Fruit fly (Drosophila melanogaster): ENCODE data around the gene Jasper.

Gene Jasper

dm6 chr3R:30071827-30072226 lies 19.5 kb downstream of the Jasper start (continued):
- TF ChIP-seq acj6 (GFP tag; optimal IDR thresholded peaks at IDR 0.05) (peak; percentile 37), CG16779 (tag; optimal IDR thresholded peaks at IDR 0.05) (no peak), Eip75B (GFP tag; optimal IDR thresholded peaks at IDR 0.05) (peak; percentile 34), Smox (GFP tag; optimal IDR thresholded peaks at IDR 0.05) (no peak), CG4318 (GFP tag; optimal IDR thresholded peaks at IDR 0.05) (no peak), CG11902 (GFP tag; optimal IDR thresholded peaks at IDR 0.05) (peak; percentile 11), CG34406 (GFP tag; optimal IDR thresholded peaks at IDR 0.05) (peak; percentile 5), cyc (GFP tag; optimal IDR thresholded peaks at IDR 0.05) (peak; percentile 40), Sox102F (GFP tag; optimal IDR thresholded peaks at IDR 0.05) (peak; percentile 36), Eip78C (GFP tag) (peak; percentile 75), Lpt (GFP tag; optimal IDR thresholded peaks at IDR 0.05) (no peak), Hr4 (GFP tag; optimal IDR thresholded peaks at IDR 0.05) (peak; percentile 37), CG3919 (GFP tag; optimal IDR thresholded peaks at IDR 0.05) (peak; percentile 43), Hr39 (GFP tag; optimal IDR thresholded peaks at IDR 0.05) (peak; percentile 48), eg (GFP tag; IDR thresholded peaks at IDR 0.05) (peak; percentile 75), fd59A (GFP tag; optimal IDR thresholded peaks at IDR 0.05) (no peak), CG31627 (GFP tag; optimal IDR thresholded peaks at IDR 0.05) (peak; percentile 44)

- TF ChIP-seq fd59A (GFP tag; optimal IDR thresholded peaks at IDR 0.05) (peak; percentile 46), achi (GFP tag; optimal IDR thresholded peaks at IDR 0.05) (peak; percentile 51), Sox14 (GFP tag; optimal IDR thresholded peaks at IDR 0.05) (peak; percentile 64), CG6792 (GFP tag; optimal IDR thresholded peaks at IDR 0.05) (peak; percentile 74), CG3919 (GFP tag; optimal IDR thresholded peaks at IDR 0.05) (peak; percentile 68), Sox102F (GFP tag; optimal IDR thresholded peaks at IDR 0.05) (peak; percentile 51), Hr4 (GFP tag; optimal IDR thresholded peaks at IDR 0.05) (peak; percentile 86), cyc (GFP tag; optimal IDR thresholded peaks at IDR 0.05) (peak; percentile 65), topi (GFP tag; optimal IDR thresholded peaks at IDR 0.05) (peak; percentile 53), svp (GFP tag) (peak; percentile 75), Hr39 (GFP tag; optimal IDR thresholded peaks at IDR 0.05) (peak; percentile 70), spab (GFP tag; optimal IDR thresholded peaks at IDR 0.05) (peak; percentile 36), CG8119 (GFP tag; IDR thresholded peaks at IDR 0.05) (peak; percentile 55; the same call in 2 of the 3 replicates), CG3032 (tag; optimal IDR thresholded peaks at IDR 0.05) (peak; percentile 48), ss (GFP tag; optimal IDR thresholded peaks at IDR 0.05) (peak; percentile 24 to 52), vri (GFP tag; optimal IDR thresholded peaks at IDR 0.05) (no peak), CG6808 (GFP tag; optimal IDR thresholded peaks at IDR 0.05) (peak; percentile 35), fd85E (GFP tag; optimal IDR thresholded peaks at IDR 0.05) (no peak), dsx (GFP tag; optimal IDR thresholded peaks at IDR 0.05; ENCODE audit: poor library complexity, severe bottlenecking) (peak; percentile 3), CG11294 (GFP tag; IDR thresholded peaks at IDR 0.05) (peak; percentile 24; the same call in 1 of the 2 replicates), lz (GFP tag; optimal IDR thresholded peaks at IDR 0.05) (peak; percentile 72), OdsH (GFP tag; optimal IDR thresholded peaks at IDR 0.05) (peak; percentile 72), CG6854 (GFP tag; optimal IDR thresholded peaks at IDR 0.05) (no peak), Hr38 (GFP tag; optimal IDR thresholded peaks at IDR 0.05) (no peak), Ets96B (tag; optimal IDR thresholded peaks at IDR 0.05) (peak; percentile 37), pdm3 (GFP tag; optimal IDR thresholded peaks at IDR 0.05) (peak; percentile 73), CG11902 (GFP tag; optimal IDR thresholded peaks at IDR 0.05) (peak; percentile 17), CG6276 (GFP tag; optimal IDR thresholded peaks at IDR 0.05) (peak; percentile 46), net (GFP tag; optimal IDR thresholded peaks at IDR 0.05) (peak; percentile 63), CG7368 (GFP tag; optimal IDR thresholded peaks at IDR 0.05) (peak; percentile 3), CG9139 (GFP tag; optimal IDR thresholded peaks at IDR 0.05) (no peak), Lpt (GFP tag; optimal IDR thresholded peaks at IDR 0.05) (peak; percentile 41), CG16779 (tag; optimal IDR thresholded peaks at IDR 0.05) (no peak), Ets21C (GFP tag; optimal IDR thresholded peaks at IDR 0.05) (peak; percentile 44), Smox (GFP tag; optimal IDR thresholded peaks at IDR 0.05) (no peak), CG8632 (GFP tag; optimal IDR thresholded peaks at IDR 0.05) (peak; percentile 62), Eip75B (GFP tag; optimal IDR thresholded peaks at IDR 0.05) (peak; percentile 74), fkh (GFP tag; optimal IDR thresholded peaks at IDR 0.05) (no peak), Eip78C (GFP tag) (peak; percentile 89), CG10669 (GFP tag; optimal IDR thresholded peaks at IDR 0.05) (peak; percentile 49), CG31627 (GFP tag; optimal IDR thresholded peaks at IDR 0.05) (peak; percentile 68), CG1621 (tag; optimal IDR thresholded peaks at IDR 0.05) (peak; percentile 65), acj6 (GFP tag; optimal IDR thresholded peaks at IDR 0.05) (peak; percentile 67), Sox15 (GFP tag; optimal IDR thresholded peaks at IDR 0.05) (peak; percentile 39), dac (GFP tag; optimal IDR thresholded peaks at IDR 0.05) (peak; percentile 56)
These were observed 23.8 kb downstream of the Jasper start for dm6 chr3R:30076088-30076487.

All from whole organism, prepupa.